Fruit fly (Drosophila melanogaster) whole organism, prepupa: ENCODE measurements around the gene SP1029.

Experiments
- Blimp-1 ChIP-seq: fragments of 200-800 bp; sonication (Bioruptor generic); optimal IDR thresholded peaks from 3 replicates; lab custom pipeline; 2017; ENCODE audit warnings: missing biosample characterization, missing genetic modification characterization, mild to moderate bottlenecking, moderate library complexity, missing genetic modification reagents
- CG11294 ChIP-seq: fragments of 200-800 bp; sonication (Bioruptor generic); IDR thresholded peaks from 2 replicates; pipeline ENCODE4 v1.3.6; 2022; ENCODE audit warnings: missing biosample characterization, missing genetic modification characterization
- CG11762 ChIP-seq: fragments of 200-800 bp; sonication (Bioruptor generic); optimal IDR thresholded peaks from 3 replicates; lab custom pipeline; 2016; ENCODE audit warnings: missing biosample characterization, missing genetic modification characterization; ENCODE audit not compliant: insufficient read depth
- CG15336 ChIP-seq: fragments of 200-800 bp; sonication (Bioruptor generic); IDR thresholded peaks from 2 replicates; pipeline ENCODE4 v1.3.6; 2022; ENCODE audit warnings: missing biosample characterization, missing genetic modification characterization
- CG1621 ChIP-seq: fragments of 200-800 bp; sonication (Bioruptor generic); optimal IDR thresholded peaks from 3 replicates; lab custom pipeline; 2018; ENCODE audit warnings: missing biosample characterization, mild to moderate bottlenecking, missing genetic modification characterization
- CG31627 ChIP-seq: fragments of 200-800 bp; sonication (Bioruptor generic); optimal IDR thresholded peaks from 3 replicates; lab custom pipeline; 2016; ENCODE audit warnings: missing biosample characterization, missing genetic modification characterization
- CG34406 ChIP-seq: fragments of 200-800 bp; sonication (Bioruptor generic); optimal IDR thresholded peaks from 3 replicates; lab custom pipeline; 2016; ENCODE audit warnings: missing biosample characterization, missing genetic modification characterization
- CG3919 ChIP-seq: fragments of 200-800 bp; sonication (Bioruptor generic); optimal IDR thresholded peaks from 3 replicates; lab custom pipeline; 2016; ENCODE audit warnings: missing biosample characterization, missing genetic modification characterization
- CG6163 ChIP-seq: fragments of 200-800 bp; sonication (Bioruptor generic); IDR thresholded peaks from 3 replicates; pipeline ENCODE4 v1.3.6; 2022; ENCODE audit warnings: missing biosample characterization, missing genetic modification characterization
- CG6792 ChIP-seq: fragments of 200-800 bp; sonication (Bioruptor generic); optimal IDR thresholded peaks from 3 replicates; lab custom pipeline; 2016; ENCODE audit warnings: missing biosample characterization, missing genetic modification characterization
- CG6854 ChIP-seq: fragments of 200-800 bp; sonication (Bioruptor generic); optimal IDR thresholded peaks from 2 replicates; lab custom pipeline; 2017; ENCODE audit warnings: missing biosample characterization, mild to moderate bottlenecking, missing genetic modification characterization
- CG7368 ChIP-seq: fragments of 200-800 bp; sonication (Bioruptor generic); optimal IDR thresholded peaks from 3 replicates; lab custom pipeline; 2016; ENCODE audit warnings: missing biosample characterization, missing genetic modification characterization
- CG8119 ChIP-seq: fragments of 200-800 bp; sonication (Bioruptor generic); IDR thresholded peaks from 3 replicates; pipeline ENCODE4 v1.3.6; 2022; ENCODE audit warnings: missing biosample characterization, missing genetic modification characterization
- CG8319 ChIP-seq: fragments of 200-800 bp; sonication (Bioruptor generic); optimal IDR thresholded peaks from 3 replicates; lab custom pipeline; 2016; ENCODE audit warnings: missing biosample characterization, missing genetic modification characterization
- CG8632 ChIP-seq: fragments of 200-800 bp; sonication (Bioruptor generic); optimal IDR thresholded peaks from 3 replicates; lab custom pipeline; 2016; ENCODE audit warnings: missing biosample characterization, missing genetic modification characterization
- Eip75B ChIP-seq: fragments of 200-800 bp; sonication (Bioruptor generic); optimal IDR thresholded peaks from 3 replicates; lab custom pipeline; 2016; ENCODE audit warnings: missing biosample characterization, missing genetic modification characterization
- Eip93F ChIP-seq: fragments of 200-800 bp; sonication (Bioruptor generic); optimal IDR thresholded peaks from 2 replicates; lab custom pipeline; 2016; ENCODE audit warnings: missing biosample characterization, mild to moderate bottlenecking, missing genetic modification characterization
- Ets96B ChIP-seq: fragments of 200-800 bp; optimal IDR thresholded peaks from 2 replicates; lab custom pipeline; 2019; ENCODE audit warnings: missing biosample characterization, mild to moderate bottlenecking, missing genetic modification characterization, moderate library complexity
- Gug ChIP-seq: fragments of 200-800 bp; sonication (Bioruptor generic); IDR thresholded peaks from 2 replicates; pipeline ENCODE4 v1.3.6; 2022; ENCODE audit warnings: missing biosample characterization, missing genetic modification characterization
- Hr4 ChIP-seq: fragments of 200-800 bp; sonication (Bioruptor generic); optimal IDR thresholded peaks from 3 replicates; lab custom pipeline; 2016; ENCODE audit warnings: missing biosample characterization, missing genetic modification characterization
- Lpt ChIP-seq: fragments of 200-800 bp; sonication (Bioruptor generic); optimal IDR thresholded peaks from 3 replicates; lab custom pipeline; 2016; ENCODE audit warnings: missing biosample characterization, missing genetic modification characterization
- Met ChIP-seq: fragments of 200-800 bp; sonication (Bioruptor generic); optimal IDR thresholded peaks from 3 replicates; lab custom pipeline; 2016; ENCODE audit warnings: missing biosample characterization, missing genetic modification characterization
- OdsH ChIP-seq: fragments of 200-800 bp; sonication (Bioruptor generic); optimal IDR thresholded peaks from 3 replicates; lab custom pipeline; 2016; ENCODE audit warnings: missing biosample characterization, missing genetic modification characterization
- Sox102F ChIP-seq: fragments of 200-800 bp; sonication (Bioruptor generic); optimal IDR thresholded peaks from 2 replicates; lab custom pipeline; 2016; ENCODE audit warnings: missing biosample characterization, mild to moderate bottlenecking, missing genetic modification characterization
- Sox14 ChIP-seq: fragments of 200-800 bp; sonication (Bioruptor generic); optimal IDR thresholded peaks from 3 replicates; lab custom pipeline; 2016; ENCODE audit warnings: missing biosample characterization, missing genetic modification characterization
- Sox15 ChIP-seq: fragments of 200-800 bp; sonication (Bioruptor generic); optimal IDR thresholded peaks from 3 replicates; lab custom pipeline; 2016; ENCODE audit warnings: missing biosample characterization, missing genetic modification characterization
- achi ChIP-seq: fragments of 200-800 bp; sonication (Bioruptor generic); optimal IDR thresholded peaks from 3 replicates; lab custom pipeline; 2016; ENCODE audit warnings: missing biosample characterization, missing genetic modification characterization
- acj6 ChIP-seq: fragments of 200-800 bp; sonication (Bioruptor generic); optimal IDR thresholded peaks from 3 replicates; lab custom pipeline; 2016; ENCODE audit warnings: missing biosample characterization, missing genetic modification characterization
- cyc ChIP-seq: fragments of 200-800 bp; sonication (Bioruptor generic); optimal IDR thresholded peaks from 3 replicates; lab custom pipeline; 2016; ENCODE audit warnings: missing biosample characterization, missing genetic modification characterization
- dac ChIP-seq: fragments of 200-800 bp; sonication (Bioruptor generic); optimal IDR thresholded peaks from 2 replicates; lab custom pipeline; 2017; ENCODE audit warnings: missing biosample characterization, mild to moderate bottlenecking, missing genetic modification characterization
- dsx ChIP-seq: fragments of 200-800 bp; optimal IDR thresholded peaks from 3 replicates; lab custom pipeline; 2019; ENCODE audit warnings: missing biosample characterization, mild to moderate bottlenecking, missing genetic modification characterization, moderate library complexity; ENCODE audit not compliant: poor library complexity, severe bottlenecking
- eg ChIP-seq: fragments of 200-800 bp; sonication (Bioruptor generic); IDR thresholded peaks from 3 replicates; pipeline ENCODE4 v1.3.6; 2022; ENCODE audit warnings: missing biosample characterization, missing genetic modification characterization
- esn ChIP-seq: fragments of 200-800 bp; sonication (Bioruptor generic); optimal IDR thresholded peaks from 2 replicates; lab custom pipeline; 2016; ENCODE audit warnings: missing biosample characterization, mild to moderate bottlenecking, missing genetic modification characterization, moderate library complexity
- fd59A ChIP-seq: fragments of 200-800 bp; sonication (Bioruptor generic); optimal IDR thresholded peaks from 2 replicates; lab custom pipeline; 2017; ENCODE audit warnings: missing biosample characterization, mild to moderate bottlenecking, missing genetic modification characterization, missing genetic modification reagents
- fkh ChIP-seq: fragments of 200-800 bp; sonication (Bioruptor generic); optimal IDR thresholded peaks from 3 replicates; lab custom pipeline; 2017; ENCODE audit warnings: missing biosample characterization, mild to moderate bottlenecking, missing genetic modification characterization, moderate library complexity
- lz ChIP-seq: fragments of 200-800 bp; sonication (Bioruptor generic); optimal IDR thresholded peaks from 3 replicates; lab custom pipeline; 2016; ENCODE audit warnings: missing biosample characterization, missing genetic modification characterization
- net ChIP-seq: fragments of 200-800 bp; sonication (Bioruptor generic); optimal IDR thresholded peaks from 3 replicates; lab custom pipeline; 2016; ENCODE audit warnings: missing biosample characterization, missing genetic modification characterization
- pdm3 ChIP-seq: fragments of 200-800 bp; sonication (Bioruptor generic); optimal IDR thresholded peaks from 3 replicates; lab custom pipeline; 2016; ENCODE audit warnings: missing biosample characterization, missing genetic modification characterization
- salr ChIP-seq, 2 experiments: fragments of 200-800 bp; sonication (Bioruptor generic); optimal IDR thresholded peaks; 3 replicates each; lab custom pipeline; 2016 to 2018; ENCODE audit warnings: missing biosample characterization in 2 of 2, missing genetic modification characterization in 2 of 2, mild to moderate bottlenecking in 1 of 2
- spab ChIP-seq: fragments of 200-800 bp; sonication (Bioruptor generic); optimal IDR thresholded peaks from 2 replicates; lab custom pipeline; 2017; ENCODE audit warnings: missing biosample characterization, mild to moderate bottlenecking, missing genetic modification characterization, missing genetic modification reagents
- ss ChIP-seq, 2 experiments: fragments of 200-800 bp; sonication (Bioruptor generic); optimal IDR thresholded peaks; 2 replicates in 1 of 2; 3 replicates in 1 of 2; lab custom pipeline; 2017 to 2018; ENCODE audit warnings: mild to moderate bottlenecking in 2 of 2, missing biosample characterization in 2 of 2, missing genetic modification characterization in 2 of 2, moderate library complexity in 1 of 2
- topi ChIP-seq: fragments of 200-800 bp; sonication (Bioruptor generic); optimal IDR thresholded peaks from 3 replicates; lab custom pipeline; 2016; ENCODE audit warnings: missing biosample characterization, missing genetic modification characterization
- vri ChIP-seq: fragments of 200-800 bp; sonication (Bioruptor generic); optimal IDR thresholded peaks from 3 replicates; lab custom pipeline; 2016; ENCODE audit warnings: missing biosample characterization, mild to moderate bottlenecking, missing genetic modification characterization

SP1029 gene

DNA sequence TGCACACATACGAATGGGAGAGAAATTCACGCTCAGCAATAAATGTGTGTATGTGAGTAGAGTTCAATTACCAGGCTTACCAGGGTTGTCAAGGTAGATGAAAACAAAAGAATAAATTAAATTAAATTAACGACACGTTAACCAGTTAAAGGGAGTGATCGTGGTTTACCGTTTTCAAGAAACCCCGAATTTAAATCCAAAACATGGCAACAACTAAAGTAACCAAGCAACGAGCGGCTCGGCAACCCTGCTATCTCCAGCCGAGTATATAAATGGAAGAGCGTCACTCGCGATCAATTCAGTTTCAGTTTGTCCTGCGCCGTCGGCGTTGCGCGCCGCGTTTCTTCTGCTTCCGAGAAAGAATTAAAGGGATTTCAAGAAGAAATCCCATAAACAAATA is 36.0 kb downstream of the SP1029 start (continued):
- TF ChIP-seq ss (GFP tag; optimal IDR thresholded peaks at IDR 0.05; lab: Kevin White, UChicago) = peak; percentile 100
- peak; percentile 100 for TF ChIP-seq Sox102F (GFP tag; lab: Kevin White, UChicago)
- peak; percentile 97 for TF ChIP-seq fkh (GFP tag; lab: Kevin White, UChicago)
- peak; percentile 100 for TF ChIP-seq OdsH (GFP tag; lab: Kevin White, UChicago)
- peak; percentile 100 for TF ChIP-seq net (GFP tag; lab: Kevin White, UChicago)
- peak; percentile 100 for TF ChIP-seq CG34406
- TF ChIP-seq CG8632 (GFP tag; lab: Kevin White, UChicago) = peak; percentile 100
- peak; percentile 100 for TF ChIP-seq spab (GFP tag; lab: Kevin White, UChicago)
- TF ChIP-seq cyc (GFP tag; lab: Kevin White, UChicago) = peak; percentile 100
- TF ChIP-seq CG7368 (GFP tag; lab: Kevin White, UChicago) = peak; percentile 100
- TF ChIP-seq CG6163 (GFP tag; lab: Robert Waterston, UW) = peak; percentile 100
- peak; percentile 100 for TF ChIP-seq topi
- peak; percentile 100 for TF ChIP-seq CG15336 (GFP tag; lab: Robert Waterston, UW)
- peak; percentile 100 for TF ChIP-seq Hr4 (GFP tag; lab: Kevin White, UChicago)
- peak; percentile 100 for TF ChIP-seq lz (GFP tag; lab: Kevin White, UChicago)
- TF ChIP-seq CG8319 (GFP tag; lab: Kevin White, UChicago) = peak; percentile 100
- peak; percentile 99 to 100 for TF ChIP-seq salr (GFP tag; optimal IDR thresholded peaks at IDR 0.05; lab: Kevin White, UChicago)
- TF ChIP-seq Eip93F = peak; percentile 99
- TF ChIP-seq fd59A (GFP tag; lab: Kevin White, UChicago) = peak; percentile 100
- peak; percentile 99 for TF ChIP-seq Sox15
- TF ChIP-seq CG6854 (GFP tag; lab: Kevin White, UChicago) = peak; percentile 100
- TF ChIP-seq CG1621 = peak; percentile 100

dm6 chr3R:29213416-29213815 is 36.8 kb downstream of the SP1029 start:
- TF ChIP-seq CG8119 (no peak), CG15336 (GFP tag; lab: Robert Waterston, UW) (no peak), dsx (no peak), Met (no peak), Sox102F (GFP tag; lab: Kevin White, UChicago) (no peak), CG1621 (no peak), net (GFP tag; lab: Kevin White, UChicago) (no peak), Eip75B (GFP tag; lab: Kevin White, UChicago) (no peak)

dm6 chr3R:29212534-29212933 is 37.7 kb downstream of the SP1029 start:
- TF ChIP-seq spab (GFP tag; lab: Kevin White, UChicago) (no peak), vri (GFP tag; lab: Kevin White, UChicago) (no peak), cyc (GFP tag; lab: Kevin White, UChicago) (no peak), CG3919 (no peak), salr (GFP tag; optimal IDR thresholded peaks at IDR 0.05; lab: Kevin White, UChicago) (no peak), Blimp-1 (GFP tag; lab: Kevin White, UChicago) (no peak), Sox14 (no peak), CG6792 (GFP tag; lab: Kevin White, UChicago) (no peak), Gug (GFP tag; lab: Robert Waterston, UW) (no peak), Lpt (no peak), CG34406 (no peak), topi (no peak), ss (GFP tag; optimal IDR thresholded peaks at IDR 0.05; lab: Kevin White, UChicago) (no peak), CG31627 (GFP tag; lab: Kevin White, UChicago) (no peak), CG6854 (GFP tag; lab: Kevin White, UChicago) (no peak), CG11294 (GFP tag; lab: Robert Waterston, UW) (no peak)

dm6 chr3R:29211702-29212101 is 38.5 kb downstream of the SP1029 start:
- TF ChIP-seq dsx = no peak
- no peak for TF ChIP-seq cyc (GFP tag; lab: Kevin White, UChicago)
- TF ChIP-seq Ets96B (tag; lab: Kevin White, UChicago) = peak; percentile 12
- no peak for TF ChIP-seq CG1621
- peak; percentile 37; the same call in 1 of the 2 replicates for TF ChIP-seq Gug (GFP tag; lab: Robert Waterston, UW)
- no peak for TF ChIP-seq lz (GFP tag; lab: Kevin White, UChicago)
- no peak for TF ChIP-seq pdm3 (GFP tag; lab: Kevin White, UChicago)
- TF ChIP-seq Sox14 = peak; percentile 47
- no peak for TF ChIP-seq net (GFP tag; lab: Kevin White, UChicago)
- no peak for TF ChIP-seq Sox102F (GFP tag; lab: Kevin White, UChicago)
- peak; percentile 52 for TF ChIP-seq achi (GFP tag; lab: Kevin White, UChicago)
- TF ChIP-seq Sox15 = no peak
- no peak for TF ChIP-seq Eip93F
- TF ChIP-seq eg = peak; percentile 54; the same call in 1 of the 3 replicates
- TF ChIP-seq CG6854 (GFP tag; lab: Kevin White, UChicago) = no peak
- no peak for TF ChIP-seq dac (GFP tag; lab: Kevin White, UChicago)
- no peak for TF ChIP-seq CG6792 (GFP tag; lab: Kevin White, UChicago)
- TF ChIP-seq esn = no peak
- no peak for TF ChIP-seq CG11294 (GFP tag; lab: Robert Waterston, UW)
- TF ChIP-seq CG7368 (GFP tag; lab: Kevin White, UChicago) = no peak
- no peak for TF ChIP-seq Met
- no peak for TF ChIP-seq acj6 (GFP tag; lab: Kevin White, UChicago)
- TF ChIP-seq spab (GFP tag; lab: Kevin White, UChicago) = no peak
- peak; percentile 35 for TF ChIP-seq CG11762 (GFP tag; lab: Kevin White, UChicago)
